Worm (Caenorhabditis elegans): ENCODE data around the gene epg-4.

DNA sequence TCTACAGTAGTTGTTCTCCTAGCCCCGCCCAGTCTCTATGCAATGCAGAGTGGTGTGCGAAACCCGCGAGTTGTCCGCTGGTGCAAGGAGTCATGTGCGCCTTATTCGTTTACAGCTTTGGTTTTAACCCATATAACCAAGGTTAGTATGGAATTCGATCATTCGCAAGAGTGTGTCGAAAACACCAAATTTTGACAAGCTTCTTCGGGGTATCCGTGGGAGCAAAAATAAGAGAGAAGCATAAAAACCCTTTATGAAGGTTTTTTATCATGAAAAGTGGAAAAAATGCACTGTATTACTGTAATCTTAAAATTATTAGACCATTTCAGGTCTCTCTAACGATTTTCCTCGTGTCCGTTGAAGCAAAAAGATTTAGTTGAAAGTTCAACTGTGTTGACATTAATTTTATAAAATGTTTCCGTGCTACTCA lies 39.8 kb upstream of the epg-4 start:
- no peak for TF ChIP-seq ztf-11 (tag; optimal IDR thresholded peaks at IDR 0.05)
- no peak for TF ChIP-seq pha-4 (tag; optimal IDR thresholded peaks at IDR 0.05)
- peak; percentile 5 for TF ChIP-seq ces-1 (GFP tag; optimal IDR thresholded peaks at IDR 0.05)
- TF ChIP-seq nhr-12 (tag; optimal IDR thresholded peaks at IDR 0.05), result no peak
- TF ChIP-seq lsy-2 (tag; optimal IDR thresholded peaks at IDR 0.05), result no peak
- no peak for TF ChIP-seq mab-5 (tag; optimal IDR thresholded peaks at IDR 0.05)
- TF ChIP-seq nhr-237 (tag; optimal IDR thresholded peaks at IDR 0.05), result no peak
- TF ChIP-seq unc-39 (tag; optimal IDR thresholded peaks at IDR 0.05), result no peak
